Worm (Caenorhabditis elegans): ENCODE results near the gene F44E2.3.

The F44E2.3 gene

DNA sequence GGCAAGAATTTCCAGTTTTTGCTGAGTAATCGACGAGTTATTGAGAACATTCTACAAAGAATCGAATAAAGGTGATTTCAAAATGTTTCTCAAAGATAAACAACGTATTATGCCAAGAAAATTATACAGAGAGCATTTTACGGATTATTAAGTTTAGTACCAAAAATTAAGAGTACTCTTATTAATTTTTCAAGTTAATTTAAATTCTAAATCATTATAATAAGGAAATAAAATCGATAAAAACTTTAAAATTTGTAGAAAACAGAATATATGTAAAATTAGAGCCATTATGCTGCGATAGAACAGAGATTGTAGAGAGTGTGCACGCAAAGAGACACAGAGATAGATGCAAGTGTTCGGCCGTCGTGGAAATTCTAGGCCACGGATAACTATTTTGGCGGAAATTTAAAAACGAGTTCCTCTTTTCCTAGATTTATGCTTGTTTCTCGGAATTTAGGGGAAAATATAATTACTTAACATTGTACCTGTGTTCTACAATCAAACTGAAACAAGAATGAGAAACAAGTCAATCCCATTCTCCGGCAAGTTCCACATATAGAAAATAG lies 21.5 kb upstream of the F44E2.3 start, which contains the start of gene F44E2.9 (continued):
- TF ChIP-seq snpc-3.4 (tag; optimal IDR thresholded peaks at IDR 0.05) (no peak), Y79H2A.3 (GFP tag; conservative IDR thresholded peaks at IDR 0.05) (no peak), efl-1 (GFP tag; optimal IDR thresholded peaks at IDR 0.05) (peak; percentile 76), ztf-3 (GFP tag; optimal IDR thresholded peaks at IDR 0.05) (no peak), F23B12.7 (tag; optimal IDR thresholded peaks at IDR 0.05; ENCODE audit: insufficient read depth) (peak; percentile 16), K12H6.12 (tag; optimal IDR thresholded peaks at IDR 0.05) (peak; percentile 41), unc-130 (GFP tag; optimal IDR thresholded peaks at IDR 0.05) (peak; percentile 74), aptf-3 (GFP tag; IDR thresholded peaks at IDR 0.05) (no peak), Y67H2A.10 (GFP tag; conservative IDR thresholded peaks at IDR 0.05) (no peak), chd-7 (tag; optimal IDR thresholded peaks at IDR 0.05) (no peak), tbx-9 (tag; optimal IDR thresholded peaks at IDR 0.05; ENCODE audit: borderline replicate concordance) (no peak), let-526 (GFP tag; IDR thresholded peaks at IDR 0.05) (no peak), tlf-1 (GFP tag; optimal IDR thresholded peaks at IDR 0.05) (no peak), somi-1 (GFP tag; optimal IDR thresholded peaks at IDR 0.05) (no peak), snpc-1.1 (tag; optimal IDR thresholded peaks at IDR 0.05; ENCODE audit: insufficient read depth) (no peak), C17E4.6 (GFP tag; IDR thresholded peaks at IDR 0.05) (no peak), madf-10 (tag; optimal IDR thresholded peaks at IDR 0.05) (peak; percentile 17), nhr-27 (tag; optimal IDR thresholded peaks at IDR 0.05) (no peak), sptf-2 (GFP tag; optimal IDR thresholded peaks at IDR 0.05) (no peak), aptf-2 (GFP tag; conservative IDR thresholded peaks at IDR 0.05) (no peak), atf-7 (tag; optimal IDR thresholded peaks at IDR 0.05) (no peak), F57C9.4 (tag; optimal IDR thresholded peaks at IDR 0.05) (no peak), unc-62 (GFP tag; optimal IDR thresholded peaks at IDR 0.05) (no peak), rec-8 (tag; optimal IDR thresholded peaks at IDR 0.05) (no peak), madf-3 (GFP tag; IDR thresholded peaks at IDR 0.05) (0 out of 2 replicates have a peak, but pooled peaks have one; percentile 11), ztf-26 (tag; optimal IDR thresholded peaks at IDR 0.05) (no peak), attf-3 (GFP tag; conservative IDR thresholded peaks at IDR 0.05) (no peak), pha-4 (tag; optimal IDR thresholded peaks at IDR 0.05) (no peak), cebp-1 (GFP tag; IDR thresholded peaks at IDR 0.05) (no peak), cebp-1 (tag; optimal IDR thresholded peaks at IDR 0.05) (peak; percentile 33), hsf-1 (GFP tag; IDR thresholded peaks at IDR 0.05) (0 out of 2 replicates have a peak, but pooled peaks have one; percentile 49)

DNA sequence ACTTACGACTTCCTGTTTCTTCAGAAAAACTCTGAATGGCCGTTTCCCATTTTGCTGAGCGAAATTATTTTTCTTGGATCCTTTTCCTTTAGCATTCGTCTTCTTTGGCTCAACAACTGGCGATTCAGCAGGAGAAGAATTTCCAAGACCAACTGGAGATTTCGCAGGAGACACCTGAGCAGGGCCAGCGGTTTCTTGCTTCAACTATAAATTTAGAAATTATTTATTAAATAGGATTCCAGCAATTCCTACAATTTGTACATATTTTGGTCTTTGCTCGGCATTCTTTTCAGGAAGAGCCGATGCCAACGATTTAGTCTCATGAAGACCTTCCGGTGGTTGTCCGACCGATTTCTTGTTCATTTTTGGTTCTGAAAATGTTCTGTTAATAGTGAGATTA lies 20.4 kb upstream of the F44E2.3 start, which contains the start of gene F44E2.8:
F44E2.8 (minus strand) TSS at position 371 of the 400 bp plus-strand sequence.
- no peak for TF ChIP-seq akir-1 (GFP tag; optimal IDR thresholded peaks at IDR 0.05)
- no peak for TF ChIP-seq ztf-25 (GFP tag; IDR thresholded peaks at IDR 0.05)
- TF ChIP-seq sea-2 (GFP tag; IDR thresholded peaks at IDR 0.05) = no peak
- no peak for TF ChIP-seq him-1 (tag; optimal IDR thresholded peaks at IDR 0.05)
- TF ChIP-seq aptf-3 (GFP tag; IDR thresholded peaks at IDR 0.05) = no peak
- no peak for TF ChIP-seq F52B5.7 (tag; optimal IDR thresholded peaks at IDR 0.05)
- no peak for TF ChIP-seq zfh-2 (GFP tag; conservative IDR thresholded peaks at IDR 0.05)
- no peak for TF ChIP-seq attf-3 (GFP tag; conservative IDR thresholded peaks at IDR 0.05)
- TF ChIP-seq bed-1 (GFP tag; IDR thresholded peaks at IDR 0.05) = no peak
- TF ChIP-seq nfyb-1 (GFP tag; IDR thresholded peaks at IDR 0.05) = 0 out of 2 replicates have a peak, but pooled peaks have one; percentile 52
- 0 out of 2 replicates have a peak, but pooled peaks have one; percentile 16 for TF ChIP-seq hmg-1.2 (GFP tag; IDR thresholded peaks at IDR 0.05)
- no peak for TF ChIP-seq ceh-91 (GFP tag; IDR thresholded peaks at IDR 0.05)
- peak; percentile 14 for TF ChIP-seq xnd-1 (tag; optimal IDR thresholded peaks at IDR 0.05)
- TF ChIP-seq lsy-27 (tag; optimal IDR thresholded peaks at IDR 0.05; ENCODE audit: borderline replicate concordance, insufficient read depth) = no peak
- TF ChIP-seq hsf-1 (GFP tag; IDR thresholded peaks at IDR 0.05) = no peak
- no peak for TF ChIP-seq nfya-1 (tag; optimal IDR thresholded peaks at IDR 0.05; ENCODE audit: borderline replicate concordance, insufficient read depth)
- TF ChIP-seq ztf-18 (tag; optimal IDR thresholded peaks at IDR 0.05) = peak; percentile 17
- peak; percentile 17 for TF ChIP-seq athp-1 (tag; optimal IDR thresholded peaks at IDR 0.05)
- TF ChIP-seq attf-6 (GFP tag; IDR thresholded peaks at IDR 0.05) = 0 out of 2 replicates have a peak, but pooled peaks have one; percentile 15
- no peak for TF ChIP-seq B0336.3 (GFP tag; IDR thresholded peaks at IDR 0.05)
